Worm (Caenorhabditis elegans): ENCODE data around the gene K11D12.7.

DNA sequence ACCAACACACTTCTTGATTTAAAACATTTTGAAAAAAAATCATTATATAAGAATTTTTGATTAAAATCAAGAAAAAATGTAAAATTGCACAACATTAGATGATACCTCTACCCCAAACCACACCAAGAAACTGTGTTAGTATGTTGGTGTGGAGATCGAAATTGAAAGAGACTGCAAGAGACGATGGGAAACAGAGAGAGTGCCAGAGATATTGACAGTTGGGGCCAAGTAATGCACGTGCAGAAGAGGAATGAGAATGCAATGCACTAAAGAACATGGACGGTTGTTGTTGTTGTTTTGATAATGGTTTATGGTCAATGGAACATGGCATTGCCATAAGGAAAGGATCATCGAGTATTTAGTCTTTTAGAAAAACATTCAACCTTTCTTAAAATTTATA, 4.1 kb downstream of the K11D12.7 start:
- no peak for TF ChIP-seq W03F9.2 (tag; optimal IDR thresholded peaks at IDR 0.05)
- no peak for TF ChIP-seq dao-5 (tag; optimal IDR thresholded peaks at IDR 0.05)
